Fruit fly (Drosophila melanogaster): ENCODE results near the gene cmb.

Gene cmb

DNA sequence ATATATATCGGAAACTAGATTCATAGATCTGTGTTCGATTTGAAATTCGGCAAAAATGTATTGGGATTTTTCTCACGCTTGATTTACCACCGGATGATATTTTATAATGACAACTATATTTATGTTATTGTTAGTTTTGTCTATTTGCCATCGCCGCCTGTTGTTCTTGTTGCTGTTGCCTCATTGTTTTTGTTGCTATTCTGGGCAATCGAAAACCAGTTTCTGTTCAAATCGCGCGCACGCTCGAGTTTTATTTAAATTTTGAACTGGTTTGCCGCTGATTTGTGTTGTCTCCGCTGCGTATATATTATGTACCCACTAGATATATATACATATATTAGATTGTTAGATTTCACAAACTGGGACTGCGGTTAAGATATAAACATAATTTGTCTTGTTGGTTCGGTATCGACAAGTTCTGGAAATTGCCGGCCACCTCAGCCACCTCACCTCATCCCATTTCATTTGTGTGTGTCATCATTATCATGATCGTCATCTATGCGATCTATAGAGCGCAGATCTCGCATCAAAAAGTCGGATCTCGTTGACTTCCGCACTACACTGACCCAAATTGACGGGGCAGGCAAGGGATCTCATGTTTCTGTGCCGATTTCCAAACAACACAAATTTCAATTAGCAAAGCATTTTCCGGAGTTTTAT lies 48.4 kb downstream of the cmb start:
- TF ChIP-seq CG13204 (GFP tag; optimal IDR thresholded peaks at IDR 0.05) (no peak), CG34367 (tag; optimal IDR thresholded peaks at IDR 0.05) (no peak), CG17806 (tag; optimal IDR thresholded peaks at IDR 0.05) (no peak), CG15710 (tag; optimal IDR thresholded peaks at IDR 0.05) (no peak), CG32121 (GFP tag; IDR thresholded peaks at IDR 0.05) (no peak), Ets98B (GFP tag; IDR thresholded peaks at IDR 0.05) (no peak), CG10348 (GFP tag; IDR thresholded peaks at IDR 0.05) (no peak), CG12605 (GFP tag; IDR thresholded peaks at IDR 0.05) (no peak), rn (GFP tag; IDR thresholded peaks at IDR 0.05) (no peak)

DNA sequence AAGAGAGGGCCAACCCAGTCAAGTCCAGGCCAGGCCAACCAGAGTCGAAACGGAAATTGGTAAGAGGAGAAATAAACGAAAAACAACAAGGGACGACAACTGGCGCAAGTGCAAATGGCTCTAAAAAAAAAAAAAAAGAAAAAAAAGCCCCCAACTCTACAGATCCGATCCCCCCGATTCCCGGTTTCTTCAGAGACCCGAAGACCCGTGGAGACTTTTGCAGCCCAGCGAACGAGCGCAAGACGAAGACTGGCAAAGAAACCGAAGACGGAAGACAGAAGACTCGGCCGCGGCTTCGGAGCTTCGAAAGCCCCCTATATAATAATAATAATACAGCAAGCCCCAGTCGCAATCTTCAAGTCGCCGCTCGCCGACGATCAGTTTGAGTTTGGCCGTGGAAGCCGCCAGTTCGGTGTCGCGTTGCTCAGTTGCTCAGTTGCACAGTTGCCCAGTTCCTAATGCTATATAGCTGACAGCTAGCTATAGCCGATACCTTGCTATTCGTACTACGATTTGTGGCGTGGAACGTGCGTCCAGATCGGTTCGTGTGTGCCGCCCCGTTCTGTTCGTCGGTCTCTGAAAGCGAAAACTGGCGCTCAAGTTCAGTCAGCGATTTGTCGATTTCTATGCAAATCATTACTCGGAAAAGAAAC lies 52.1 kb downstream of the cmb start:
- TF ChIP-seq CG10348 (GFP tag; IDR thresholded peaks at IDR 0.05) (no peak), CG14655 (GFP tag; optimal IDR thresholded peaks at IDR 0.05) (peak; percentile 37), CG8301 (tag; optimal IDR thresholded peaks at IDR 0.05) (peak; percentile 5), CG12605 (GFP tag; IDR thresholded peaks at IDR 0.05) (peak; percentile 37; the same call in 1 of the 2 replicates), rn (GFP tag; IDR thresholded peaks at IDR 0.05) (peak; percentile 21; the same call in 1 of the 2 replicates), EcR (GFP tag; optimal IDR thresholded peaks at IDR 0.05) (peak; percentile 63), CG15710 (tag; optimal IDR thresholded peaks at IDR 0.05) (peak; percentile 55), gl (tag; optimal IDR thresholded peaks at IDR 0.05) (peak; percentile 60), CG9948 (tag; optimal IDR thresholded peaks at IDR 0.05) (peak; percentile 59), Pif1B (GFP tag; optimal IDR thresholded peaks at IDR 0.05) (peak; percentile 81), CG4496 (GFP tag; IDR thresholded peaks at IDR 0.05) (peak; percentile 65; the same call in 2 of the 3 replicates), CG34367 (tag; optimal IDR thresholded peaks at IDR 0.05) (peak; percentile 54), Snoo (tag; optimal IDR thresholded peaks at IDR 0.05) (peak; percentile 70), CG13204 (GFP tag; optimal IDR thresholded peaks at IDR 0.05) (peak; percentile 85), Pif1A (GFP tag; optimal IDR thresholded peaks at IDR 0.05) (peak; percentile 86), CG17806 (tag; optimal IDR thresholded peaks at IDR 0.05) (peak; percentile 35), Ets98B (GFP tag; IDR thresholded peaks at IDR 0.05) (peak; percentile 45; the same call in 1 of the 2 replicates), D1 (tag; optimal IDR thresholded peaks at IDR 0.05) (no peak), CG8159 (tag; optimal IDR thresholded peaks at IDR 0.05) (peak; percentile 62), CG32121 (GFP tag; IDR thresholded peaks at IDR 0.05) (peak; percentile 14; the same call in 1 of the 2 replicates), fd96Ca (GFP tag; IDR thresholded peaks at IDR 0.05) (peak; percentile 16; the same call in 1 of the 3 replicates)

DNA sequence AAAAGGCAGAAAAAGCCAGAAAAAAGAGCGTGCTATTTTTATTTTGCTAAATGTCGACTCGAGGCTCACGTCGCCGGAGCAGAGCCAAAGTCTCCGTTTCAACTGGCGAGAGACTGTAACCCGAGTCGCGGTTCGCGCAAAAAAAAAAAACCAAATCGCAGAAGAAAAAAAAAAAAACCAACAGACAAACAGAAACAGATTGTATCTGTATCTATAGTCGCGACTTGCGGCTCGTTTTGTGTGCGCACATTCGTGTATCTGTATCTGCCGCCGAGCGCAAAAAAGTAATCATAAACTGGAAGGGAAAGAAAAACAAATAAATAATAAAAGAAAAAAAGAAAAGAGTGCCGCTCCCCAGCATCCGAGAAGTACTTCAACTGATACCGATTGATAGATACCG lies 52.7 kb downstream of the cmb start:
- TF ChIP-seq CG8301 (tag; optimal IDR thresholded peaks at IDR 0.05), result peak; percentile 68
- TF ChIP-seq CG4496 (GFP tag; IDR thresholded peaks at IDR 0.05), result peak; percentile 96
- TF ChIP-seq EcR (GFP tag; optimal IDR thresholded peaks at IDR 0.05), result no peak
- TF ChIP-seq CG8159 (tag; optimal IDR thresholded peaks at IDR 0.05), result peak; percentile 80
- peak; percentile 79 for TF ChIP-seq CG32121 (GFP tag; IDR thresholded peaks at IDR 0.05)
- peak; percentile 92 for TF ChIP-seq Pif1B (GFP tag; optimal IDR thresholded peaks at IDR 0.05)
- TF ChIP-seq Pif1A (GFP tag; optimal IDR thresholded peaks at IDR 0.05), result peak; percentile 96
- peak; percentile 91 for TF ChIP-seq fd96Ca (GFP tag; IDR thresholded peaks at IDR 0.05)
- no peak for TF ChIP-seq CG10348 (GFP tag; IDR thresholded peaks at IDR 0.05)
- TF ChIP-seq D1 (tag; optimal IDR thresholded peaks at IDR 0.05), result peak; percentile 37
- peak; percentile 93 for TF ChIP-seq CG13204 (GFP tag; optimal IDR thresholded peaks at IDR 0.05)
- TF ChIP-seq CG9948 (tag; optimal IDR thresholded peaks at IDR 0.05), result peak; percentile 73
- peak; percentile 86 for TF ChIP-seq rn (GFP tag; IDR thresholded peaks at IDR 0.05)
- TF ChIP-seq CG15710 (tag; optimal IDR thresholded peaks at IDR 0.05), result peak; percentile 84
- TF ChIP-seq CG14655 (GFP tag; optimal IDR thresholded peaks at IDR 0.05), result peak; percentile 80
- peak; percentile 99 for TF ChIP-seq CG12605 (GFP tag; IDR thresholded peaks at IDR 0.05)
- peak; percentile 89 for TF ChIP-seq Ets98B (GFP tag; IDR thresholded peaks at IDR 0.05)
- TF ChIP-seq gl (tag; optimal IDR thresholded peaks at IDR 0.05), result peak; percentile 96
- TF ChIP-seq Snoo (tag; optimal IDR thresholded peaks at IDR 0.05), result peak; percentile 54
- peak; percentile 85 for TF ChIP-seq CG34367 (tag; optimal IDR thresholded peaks at IDR 0.05)
- TF ChIP-seq CG17806 (tag; optimal IDR thresholded peaks at IDR 0.05), result peak; percentile 82

dm6 chr3L:13497720-13498355 lies 55.4 kb downstream of the cmb start:
- TF ChIP-seq CG15710 (tag; optimal IDR thresholded peaks at IDR 0.05), result peak; percentile 54
- no peak for TF ChIP-seq CG8301 (tag; optimal IDR thresholded peaks at IDR 0.05)
- TF ChIP-seq CG32121 (GFP tag; IDR thresholded peaks at IDR 0.05), result peak; percentile 42
- TF ChIP-seq CG4496 (GFP tag; IDR thresholded peaks at IDR 0.05), result peak; percentile 45; the same call in 1 of the 3 replicates
- TF ChIP-seq CG13204 (GFP tag; optimal IDR thresholded peaks at IDR 0.05), result peak; percentile 77
- TF ChIP-seq CG17806 (tag; optimal IDR thresholded peaks at IDR 0.05), result peak; percentile 1
- peak; percentile 40; the same call in 1 of the 2 replicates for TF ChIP-seq Ets98B (GFP tag; IDR thresholded peaks at IDR 0.05)
- peak; percentile 60; the same call in 1 of the 3 replicates for TF ChIP-seq fd96Ca (GFP tag; IDR thresholded peaks at IDR 0.05)
- TF ChIP-seq CG14655 (GFP tag; optimal IDR thresholded peaks at IDR 0.05), result peak; percentile 26
- TF ChIP-seq CG34367 (tag; optimal IDR thresholded peaks at IDR 0.05), result peak; percentile 34
- TF ChIP-seq CG12605 (GFP tag; IDR thresholded peaks at IDR 0.05), result peak; percentile 46; the same call in 1 of the 2 replicates
- peak; percentile 64 for TF ChIP-seq EcR (GFP tag; optimal IDR thresholded peaks at IDR 0.05)
- TF ChIP-seq Pif1B (GFP tag; optimal IDR thresholded peaks at IDR 0.05), result peak; percentile 9
- TF ChIP-seq Pif1A (GFP tag; optimal IDR thresholded peaks at IDR 0.05), result no peak
- no peak for TF ChIP-seq CG10348 (GFP tag; IDR thresholded peaks at IDR 0.05)
- TF ChIP-seq rn (GFP tag; IDR thresholded peaks at IDR 0.05), result no peak
- peak; percentile 64 for TF ChIP-seq Snoo (tag; optimal IDR thresholded peaks at IDR 0.05)
- peak; percentile 50 for TF ChIP-seq CG8159 (tag; optimal IDR thresholded peaks at IDR 0.05)
- peak; percentile 68 for TF ChIP-seq gl (tag; optimal IDR thresholded peaks at IDR 0.05)
- TF ChIP-seq CG9948 (tag; optimal IDR thresholded peaks at IDR 0.05), result peak; percentile 28
- no peak for TF ChIP-seq D1 (tag; optimal IDR thresholded peaks at IDR 0.05)

Data from whole organism, pupa.